Fruit fly (Drosophila melanogaster): Measurements from ENCODE around the gene CG11322.

Gene CG11322

DNA sequence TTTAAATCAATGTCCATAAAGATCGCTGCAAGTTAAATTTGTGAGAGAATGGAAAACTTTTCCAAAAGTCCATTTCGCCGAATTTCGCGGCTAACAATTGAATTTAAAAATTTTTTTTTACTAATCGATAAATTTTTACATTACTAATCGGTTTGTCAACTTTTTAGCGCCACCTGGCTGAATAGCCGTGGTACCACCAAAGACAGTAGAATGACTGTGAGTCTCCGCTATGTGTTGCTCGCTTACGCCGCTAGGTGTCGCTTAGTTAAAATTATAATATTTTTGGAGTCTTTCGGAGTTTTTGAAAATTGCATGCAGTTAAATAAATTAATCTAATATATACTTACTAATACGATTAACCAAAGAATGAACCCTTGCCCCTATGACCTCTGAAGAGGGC lies 38.0 kb upstream of the CG11322 start (continued):
- no peak for TF ChIP-seq esg (GFP tag; conservative IDR thresholded peaks at IDR 0.05)
- peak; percentile 77 for TF ChIP-seq sqz (GFP tag; optimal IDR thresholded peaks at IDR 0.05)
- no peak for TF ChIP-seq Vsx1 (GFP tag; optimal IDR thresholded peaks at IDR 0.05)
- TF ChIP-seq ATbp (GFP tag; optimal IDR thresholded peaks at IDR 0.05), result no peak
- TF ChIP-seq bigmax (GFP tag; optimal IDR thresholded peaks at IDR 0.05), result no peak
- TF ChIP-seq Hr51 (GFP tag; optimal IDR thresholded peaks at IDR 0.05), result peak in 1 of 2 experiments; percentile 33
- TF ChIP-seq CG14965 (GFP tag; optimal IDR thresholded peaks at IDR 0.05; ENCODE audit: borderline replicate concordance), result no peak
- TF ChIP-seq unpg (GFP tag; optimal IDR thresholded peaks at IDR 0.05), result peak; percentile 9
- peak; percentile 37 for TF ChIP-seq gro (GFP tag; optimal IDR thresholded peaks at IDR 0.05)
- TF ChIP-seq CG2199 (GFP tag; IDR thresholded peaks at IDR 0.05), result peak; percentile 94
- TF ChIP-seq slbo (GFP tag; IDR thresholded peaks at IDR 0.05), result peak; percentile 60
- no peak for TF ChIP-seq peb (GFP tag; IDR thresholded peaks at IDR 0.05)
- no peak for TF ChIP-seq CG43689 (GFP tag; IDR thresholded peaks at IDR 0.05)
- TF ChIP-seq gfzf (GFP tag; optimal IDR thresholded peaks at IDR 0.05), result peak; percentile 35
- TF ChIP-seq schlank (tag; optimal IDR thresholded peaks at IDR 0.05), result no peak
- TF ChIP-seq Hsf (GFP tag; optimal IDR thresholded peaks at IDR 0.05), result peak; percentile 47
- TF ChIP-seq pan (optimal IDR thresholded peaks at IDR 0.05), result no peak
- peak in 1 of 2 experiments; percentile 30 for TF ChIP-seq pan (GFP tag; optimal IDR thresholded peaks at IDR 0.05 in 1 of 2, IDR thresholded peaks at IDR 0.05 in 1 of 2)
- no peak for TF ChIP-seq pb (GFP tag; optimal IDR thresholded peaks at IDR 0.05)
- TF ChIP-seq pum (GFP tag; optimal IDR thresholded peaks at IDR 0.05), result peak; percentile 18
- no peak for TF ChIP-seq al (GFP tag; IDR thresholded peaks at IDR 0.05)
- TF ChIP-seq Camta (GFP tag; optimal IDR thresholded peaks at IDR 0.05), result peak; percentile 27
- 0 out of 2 replicates have a peak, but pooled peaks have one; percentile 7 for TF ChIP-seq MBD-R2 (GFP tag; IDR thresholded peaks at IDR 0.05)
- no peak for TF ChIP-seq run (tag; optimal IDR thresholded peaks at IDR 0.05)
- TF ChIP-seq phol (tag; optimal IDR thresholded peaks at IDR 0.05), result peak; percentile 59
- TF ChIP-seq CG12659 (GFP tag; optimal IDR thresholded peaks at IDR 0.05), result peak; percentile 34
- peak; percentile 27 for TF ChIP-seq mam (GFP tag; optimal IDR thresholded peaks at IDR 0.05)
- no peak for TF ChIP-seq Hey (tag; optimal IDR thresholded peaks at IDR 0.05)
- TF ChIP-seq CG11560 (tag; IDR thresholded peaks at IDR 0.05), result peak; percentile 92
- peak in 1 of 3 experiments; percentile 47 for TF ChIP-seq Stat92E (GFP tag; optimal IDR thresholded peaks at IDR 0.05)
- TF ChIP-seq Dfd (GFP tag; optimal IDR thresholded peaks at IDR 0.05), result no peak
- TF ChIP-seq CG4424 (GFP tag; optimal IDR thresholded peaks at IDR 0.05), result peak; percentile 43
- TF ChIP-seq Myb (GFP tag; optimal IDR thresholded peaks at IDR 0.05), result peak; percentile 67
- TF ChIP-seq zfh1 (GFP tag; IDR thresholded peaks at IDR 0.05), result peak; percentile 38; the same call in 1 of the 3 replicates
- peak; percentile 70; the same call in 1 of the 2 replicates for TF ChIP-seq vvl (GFP tag; IDR thresholded peaks at IDR 0.05)
- TF ChIP-seq Lhr (GFP tag; optimal IDR thresholded peaks at IDR 0.05), result peak; percentile 90
- no peak for TF ChIP-seq CG3995 (GFP tag; optimal IDR thresholded peaks at IDR 0.05)
- TF ChIP-seq row (GFP tag; IDR thresholded peaks at IDR 0.05), result 0 out of 3 replicates have a peak, but pooled peaks have one; percentile 15
- TF ChIP-seq maf-S (GFP tag; optimal IDR thresholded peaks at IDR 0.05), result peak; percentile 40
- TF ChIP-seq CG14441 (GFP tag; IDR thresholded peaks at IDR 0.05), result peak; percentile 44; the same call in 1 of the 2 replicates
- TF ChIP-seq sug (tag; optimal IDR thresholded peaks at IDR 0.05), result peak; percentile 49
- peak; percentile 29 for TF ChIP-seq Dad (GFP tag; optimal IDR thresholded peaks at IDR 0.05)
- TF ChIP-seq CG12391 (tag; optimal IDR thresholded peaks at IDR 0.05), result peak; percentile 30
- peak; percentile 20; the same call in 1 of the 2 replicates for TF ChIP-seq CG10366 (GFP tag; IDR thresholded peaks at IDR 0.05)
- peak; percentile 1 for TF ChIP-seq Ssrp (tag; optimal IDR thresholded peaks at IDR 0.05)
- peak; percentile 71; the same call in 2 of the 3 replicates for TF ChIP-seq CG6791 (GFP tag; IDR thresholded peaks at IDR 0.05; ENCODE audit: partially characterized antibody)
- peak; percentile 40 for TF ChIP-seq NfI (GFP tag; optimal IDR thresholded peaks at IDR 0.05)
- no peak for TF ChIP-seq CG17802 (tag; optimal IDR thresholded peaks at IDR 0.05)
- TF ChIP-seq bcd (GFP tag; optimal IDR thresholded peaks at IDR 0.05), result peak; percentile 47
- peak; percentile 77 for TF ChIP-seq CG33213 (GFP tag; optimal IDR thresholded peaks at IDR 0.05)

Data from whole organism, embryonic.